Worm (Caenorhabditis elegans): ENCODE results near the gene eif-3.B.

eif-3.B gene

ce11 chrII:14841253-14841652 is 46.0 kb downstream of the eif-3.B start:
- TF ChIP-seq flt-1 (GFP tag; IDR thresholded peaks at IDR 0.05) (no peak), F13C5.2 (tag; optimal IDR thresholded peaks at IDR 0.05) (no peak), hmbx-1 (tag; optimal IDR thresholded peaks at IDR 0.05) (no peak), aly-1 (tag; optimal IDR thresholded peaks at IDR 0.05) (no peak), tbx-37 (GFP tag; conservative IDR thresholded peaks at IDR 0.05) (no peak), hnd-1 (tag; optimal IDR thresholded peaks at IDR 0.05) (no peak), ets-7 (tag; optimal IDR thresholded peaks at IDR 0.05) (no peak)

ce11 chrII:14843016-14843415 is 47.8 kb downstream of the eif-3.B start, which contains the start of gene cdh-7:
cdh-7 (plus strand) TSS chrII:14843229.
- TF ChIP-seq tbx-11 (GFP tag; IDR thresholded peaks at IDR 0.05) (no peak), hmbx-1 (tag; optimal IDR thresholded peaks at IDR 0.05) (no peak), ceh-36 (tag; optimal IDR thresholded peaks at IDR 0.05) (no peak), ceh-13 (GFP tag; optimal IDR thresholded peaks at IDR 0.05) (no peak), aly-1 (tag; optimal IDR thresholded peaks at IDR 0.05) (no peak), pes-1 (GFP tag; IDR thresholded peaks at IDR 0.05) (no peak), ama-1 (optimal IDR thresholded peaks at IDR 0.05) (no peak), B0310.2 (tag; optimal IDR thresholded peaks at IDR 0.05) (no peak), sea-1 (GFP tag; conservative IDR thresholded peaks at IDR 0.05) (no peak), tra-4 (tag; optimal IDR thresholded peaks at IDR 0.05) (no peak), scrt-1 (GFP tag; IDR thresholded peaks at IDR 0.05) (no peak), F13C5.2 (tag; optimal IDR thresholded peaks at IDR 0.05) (no peak), tbx-37 (GFP tag; conservative IDR thresholded peaks at IDR 0.05) (no peak), hnd-1 (tag; optimal IDR thresholded peaks at IDR 0.05) (no peak), flt-1 (GFP tag; IDR thresholded peaks at IDR 0.05) (no peak)

- TF ChIP-seq hmbx-1 (tag; optimal IDR thresholded peaks at IDR 0.05) (no peak), B0310.2 (tag; optimal IDR thresholded peaks at IDR 0.05) (no peak)
Observed at ce11 chrII:14844253-14844652, 49.0 kb downstream of the eif-3.B start.
